Fruit fly (Drosophila melanogaster) whole organism, embryonic: ENCODE measurements around the gene CG13724.

Source experiments
- Ada2b ChIP-seq: fragments of 200-800 bp; sonication (Bioruptor generic); IDR thresholded peaks from 2 replicates; pipeline ENCODE4 v1.3.6; 2022; ENCODE audit warnings: missing biosample characterization, missing genetic modification characterization
- CG13424 ChIP-seq: fragments of 200-800 bp; sonication (Bioruptor generic); optimal IDR thresholded peaks from 2 replicates; lab custom pipeline; 2019; ENCODE audit warnings: missing biosample characterization, mild to moderate bottlenecking, missing genetic modification characterization, moderate library complexity
- CG13894 ChIP-seq: fragments of 200-800 bp; sonication (Bioruptor generic); optimal IDR thresholded peaks from 3 replicates; lab custom pipeline; 2018; ENCODE audit warnings: missing biosample characterization, mild to moderate bottlenecking, missing genetic modification characterization, moderate library complexity
- CG1529 ChIP-seq: fragments of 200-800 bp; sonication (Bioruptor generic); optimal IDR thresholded peaks from 3 replicates; lab custom pipeline; 2018; ENCODE audit warnings: missing biosample characterization, missing genetic modification characterization
- CG15479 ChIP-seq: fragments of 200-800 bp; sonication (Bioruptor generic); optimal IDR thresholded peaks from 3 replicates; lab custom pipeline; 2019; ENCODE audit warnings: missing biosample characterization, mild to moderate bottlenecking, missing genetic modification characterization, moderate library complexity
- CG1832 ChIP-seq: fragments of 200-800 bp; sonication (Bioruptor generic); optimal IDR thresholded peaks from 2 replicates; lab custom pipeline; 2017; ENCODE audit warnings: missing biosample characterization, mild to moderate bottlenecking, missing genetic modification characterization, inconsistent platforms
- CG30431 ChIP-seq: fragments of 200-800 bp; sonication (Bioruptor generic); optimal IDR thresholded peaks from 2 replicates; lab custom pipeline; 2017; ENCODE audit warnings: missing biosample characterization, missing genetic modification characterization
- CG31365 ChIP-seq: fragments of 200-800 bp; sonication (Bioruptor generic); optimal IDR thresholded peaks from 2 replicates; lab custom pipeline; 2018; ENCODE audit warnings: missing biosample characterization, mild to moderate bottlenecking, missing genetic modification characterization
- CG32767 ChIP-seq: fragments of 200-800 bp; sonication (Bioruptor generic); IDR thresholded peaks from 2 replicates; pipeline ENCODE4 v1.3.6; 2022; ENCODE audit warnings: missing biosample characterization, missing genetic modification characterization
- CG4360 ChIP-seq: fragments of 200-800 bp; sonication (Bioruptor generic); IDR thresholded peaks from 2 replicates; pipeline ENCODE4 v1.3.6; 2022; ENCODE audit warnings: missing biosample characterization, missing genetic modification characterization
- CG5245 ChIP-seq: fragments of 200-800 bp; sonication (Bioruptor generic); optimal IDR thresholded peaks from 3 replicates; lab custom pipeline; 2016; ENCODE audit warnings: missing biosample characterization, missing genetic modification characterization
- CG6689 ChIP-seq: fragments of 200-800 bp; sonication (Bioruptor generic); IDR thresholded peaks from 2 replicates; pipeline ENCODE4 v1.3.6; 2022; ENCODE audit warnings: missing biosample characterization, missing genetic modification characterization
- CG7271 ChIP-seq: fragments of 200-800 bp; sonication (Bioruptor generic); optimal IDR thresholded peaks from 2 replicates; lab custom pipeline; 2018; ENCODE audit warnings: missing biosample characterization, mild to moderate bottlenecking, missing genetic modification characterization, moderate library complexity
- CG7357 ChIP-seq: fragments of 200-800 bp; sonication (Bioruptor generic); IDR thresholded peaks from 3 replicates; pipeline ENCODE4 v1.3.6; 2022; ENCODE audit warnings: missing biosample characterization, missing genetic modification characterization
- CG8089 ChIP-seq: fragments of 200-800 bp; sonication (Bioruptor generic); optimal IDR thresholded peaks from 3 replicates; lab custom pipeline; 2016; ENCODE audit warnings: missing biosample characterization, missing genetic modification characterization
- CG8924 ChIP-seq: fragments of 200-800 bp; optimal IDR thresholded peaks from 3 replicates; lab custom pipeline; 2019; ENCODE audit warnings: missing biosample characterization, mild to moderate bottlenecking, missing genetic modification characterization, moderate library complexity
- CG8944 ChIP-seq: fragments of 200-800 bp; sonication (Bioruptor generic); optimal IDR thresholded peaks from 3 replicates; lab custom pipeline; 2016; ENCODE audit warnings: missing biosample characterization, missing genetic modification characterization
- CG9817 ChIP-seq: fragments of 200-800 bp; sonication (Bioruptor generic); optimal IDR thresholded peaks from 2 replicates; lab custom pipeline; 2018; ENCODE audit warnings: missing biosample characterization, mild to moderate bottlenecking, missing genetic modification characterization, moderate library complexity
- CG9876 ChIP-seq: fragments of 200-800 bp; sonication (Bioruptor generic); optimal IDR thresholded peaks from 2 replicates; lab custom pipeline; 2016; ENCODE audit warnings: missing biosample characterization, missing genetic modification characterization
- CHES-1-like ChIP-seq: fragments of 200-800 bp; sonication (Bioruptor generic); optimal IDR thresholded peaks from 2 replicates; lab custom pipeline; 2016; ENCODE audit warnings: missing biosample characterization, missing genetic modification characterization
- Dip2 ChIP-seq: fragments of 200-800 bp; sonication (Bioruptor generic); IDR thresholded peaks from 2 replicates; pipeline ENCODE4 v1.3.6; 2022; ENCODE audit warnings: missing biosample characterization, missing genetic modification characterization
- HLH3B ChIP-seq: fragments of 200-800 bp; sonication (Bioruptor generic); IDR thresholded peaks from 2 replicates; pipeline ENCODE4 v1.3.6; 2022; ENCODE audit warnings: missing biosample characterization, missing genetic modification characterization
- HmgZ ChIP-seq: fragments of 200-800 bp; sonication (Bioruptor generic); optimal IDR thresholded peaks from 2 replicates; lab custom pipeline; 2018; ENCODE audit warnings: missing biosample characterization, mild to moderate bottlenecking, missing genetic modification characterization
- Kr ChIP-seq: fragments of 200-800 bp; sonication (Bioruptor generic); optimal IDR thresholded peaks from 2 replicates; lab custom pipeline; 2017; ENCODE audit warnings: missing biosample characterization, mild to moderate bottlenecking, missing genetic modification characterization
- Med ChIP-seq: fragments of 200-800 bp; sonication (Bioruptor generic); peaks from one replicate; lab custom pipeline; 2016; ENCODE audit warnings: missing biosample characterization, missing genetic modification characterization, mild to moderate bottlenecking, inconsistent platforms, moderate library complexity
- cato ChIP-seq: fragments of 200-800 bp; sonication (Bioruptor generic); optimal IDR thresholded peaks from 2 replicates; lab custom pipeline; 2016; ENCODE audit warnings: missing biosample characterization, missing genetic modification characterization, borderline replicate concordance
- chn ChIP-seq: fragments of 200-800 bp; sonication (Bioruptor generic); optimal IDR thresholded peaks from 2 replicates; lab custom pipeline; 2016; ENCODE audit warnings: missing biosample characterization, missing genetic modification characterization
- crol ChIP-seq: fragments of 200-800 bp; sonication (Bioruptor generic); IDR thresholded peaks from 2 replicates; pipeline ENCODE4 v1.3.6; 2022; ENCODE audit warnings: missing biosample characterization, missing genetic modification characterization
- grn ChIP-seq: fragments of 200-800 bp; sonication (Bioruptor generic); optimal IDR thresholded peaks from 3 replicates; lab custom pipeline; 2017; ENCODE audit warnings: missing biosample characterization, missing genetic modification characterization
- kni ChIP-seq: fragments of 200-800 bp; sonication (Bioruptor generic); optimal IDR thresholded peaks from 3 replicates; lab custom pipeline; 2017; ENCODE audit warnings: mild to moderate bottlenecking, missing biosample characterization, missing genetic modification reagents, missing genetic modification characterization
- nerfin-1 ChIP-seq: fragments of 200-800 bp; sonication (Bioruptor generic); optimal IDR thresholded peaks from 3 replicates; lab custom pipeline; 2019; ENCODE audit warnings: missing biosample characterization, mild to moderate bottlenecking, missing genetic modification characterization, moderate library complexity
- oc ChIP-seq: fragments of 200-800 bp; sonication (Bioruptor generic); optimal IDR thresholded peaks from 2 replicates; lab custom pipeline; 2018; ENCODE audit warnings: missing biosample characterization, mild to moderate bottlenecking, missing genetic modification characterization, moderate library complexity
- pita ChIP-seq: fragments of 200-800 bp; sonication (Bioruptor generic); optimal IDR thresholded peaks from 2 replicates; lab custom pipeline; 2017; ENCODE audit warnings: missing biosample characterization, mild to moderate bottlenecking, missing genetic modification characterization
- pros ChIP-seq: fragments of 200-800 bp; sonication (Bioruptor generic); optimal IDR thresholded peaks from 3 replicates; lab custom pipeline; 2019; ENCODE audit warnings: missing biosample characterization, mild to moderate bottlenecking, missing genetic modification characterization, moderate library complexity
- rib ChIP-seq: fragments of 200-800 bp; sonication (Bioruptor generic); IDR thresholded peaks from 2 replicates; pipeline ENCODE4 v1.3.6; 2022; ENCODE audit warnings: missing biosample characterization, missing genetic modification characterization
- sens ChIP-seq: fragments of 200-800 bp; sonication (Bioruptor generic); peaks from one replicate; lab custom pipeline; 2016; ENCODE audit warnings: missing biosample characterization, missing genetic modification characterization
- seq ChIP-seq: fragments of 200-800 bp; sonication (Bioruptor generic); IDR thresholded peaks from 2 replicates; pipeline ENCODE4 v1.3.6; 2022; ENCODE audit warnings: missing biosample characterization, missing genetic modification characterization
- sisA ChIP-seq: fragments of 200-800 bp; sonication (Bioruptor generic); IDR thresholded peaks from 2 replicates; pipeline ENCODE4 v1.3.6; 2022; ENCODE audit warnings: missing biosample characterization, missing genetic modification characterization
- sqz ChIP-seq: fragments of 200-800 bp; sonication (Bioruptor generic); optimal IDR thresholded peaks from 3 replicates; lab custom pipeline; 2018; ENCODE audit warnings: missing biosample characterization, mild to moderate bottlenecking, missing genetic modification characterization
- tap ChIP-seq: fragments of 200-800 bp; optimal IDR thresholded peaks from 3 replicates; lab custom pipeline; 2019; ENCODE audit warnings: missing biosample characterization, mild to moderate bottlenecking, missing genetic modification characterization, moderate library complexity
- tll ChIP-seq, 2 experiments: fragments of 200-800 bp in 1 of 2; fragments of >200 bp in 1 of 2; sonication (Bioruptor generic) in 1 of 2; optimal IDR thresholded peaks; 2 replicates each; lab custom pipeline; 2017 to 2019; ENCODE audit warnings: missing biosample characterization in 2 of 2, missing genetic modification characterization in 2 of 2, mild to moderate bottlenecking in 1 of 2, moderate library complexity in 1 of 2
- unpg ChIP-seq: fragments of 200-800 bp; sonication (Bioruptor generic); optimal IDR thresholded peaks from 3 replicates; lab custom pipeline; 2018; ENCODE audit warnings: missing biosample characterization, mild to moderate bottlenecking, missing genetic modification characterization, moderate library complexity
- vnd ChIP-seq: fragments of 200-800 bp; sonication (Bioruptor generic); IDR thresholded peaks from 3 replicates; pipeline ENCODE4 v1.3.6; 2022; ENCODE audit warnings: missing biosample characterization, missing genetic modification characterization; ENCODE audit not compliant: partially characterized antibody
- wek ChIP-seq: fragments of 200-800 bp; sonication (Bioruptor generic); optimal IDR thresholded peaks from 3 replicates; lab custom pipeline; 2018; ENCODE audit warnings: missing biosample characterization, mild to moderate bottlenecking, missing genetic modification characterization, moderate library complexity
- zen ChIP-seq: fragments of 200-800 bp; sonication (Bioruptor generic); optimal IDR thresholded peaks from 3 replicates; lab custom pipeline; 2018; ENCODE audit warnings: missing biosample characterization, mild to moderate bottlenecking, missing genetic modification characterization, moderate library complexity
- zen2 ChIP-seq: fragments of 200-800 bp; sonication (Bioruptor generic); IDR thresholded peaks from 3 replicates; pipeline ENCODE4 v1.3.6; 2022; ENCODE audit warnings: missing biosample characterization, missing genetic modification characterization; ENCODE audit not compliant: partially characterized antibody

CG13724 gene

dm6 chr3L:17362940-17363339 lies 40.3 kb downstream of the CG13724 start:
- TF ChIP-seq CG15479 (GFP tag; lab: Kevin White, UChicago), result no peak
- 0 out of 3 replicates have a peak, but pooled peaks have one; percentile 17 for TF ChIP-seq CG7357 (GFP tag; lab: Robert Waterston, UW)
- TF ChIP-seq oc (tag; lab: Kevin White, UChicago), result peak; percentile 68
- TF ChIP-seq nerfin-1 (tag; lab: Kevin White, UChicago), result peak; percentile 27
- TF ChIP-seq tll (GFP tag; optimal IDR thresholded peaks at IDR 0.05; lab: Kevin White, UChicago), result peak in 1 of 2 experiments; percentile 35
- TF ChIP-seq CG7271 (tag; lab: Kevin White, UChicago), result no peak
- peak; percentile 23 for TF ChIP-seq sens (GFP tag; lab: Kevin White, UChicago)
- TF ChIP-seq pros (GFP tag; lab: Kevin White, UChicago), result peak; percentile 21
- peak; percentile 80 for TF ChIP-seq zen
- TF ChIP-seq grn (GFP tag; lab: Kevin White, UChicago), result peak; percentile 66
- no peak for TF ChIP-seq CG8924 (tag; lab: Kevin White, UChicago)

dm6 chr3L:17364023-17364422 lies 41.4 kb downstream of the CG13724 start:
- TF ChIP-seq vnd (GFP tag; lab: Robert Waterston, UW), result 0 out of 3 replicates have a peak, but pooled peaks have one; percentile 12
- TF ChIP-seq tap (tag; lab: Kevin White, UChicago), result peak; percentile 50
- TF ChIP-seq CG13424 (tag; lab: Kevin White, UChicago), result no peak
- TF ChIP-seq CG9876 (GFP tag; lab: Kevin White, UChicago), result no peak
- TF ChIP-seq pros (GFP tag; lab: Kevin White, UChicago), result peak; percentile 72
- no peak for TF ChIP-seq CG5245
- no peak for TF ChIP-seq CG7357 (GFP tag; lab: Robert Waterston, UW)
- peak; percentile 55; the same call in 1 of the 2 replicates for TF ChIP-seq CG4360
- TF ChIP-seq sqz (GFP tag; lab: Kevin White, UChicago), result peak; percentile 55
- no peak for TF ChIP-seq zen2 (GFP tag; lab: Robert Waterston, UW)
- peak; percentile 89 for TF ChIP-seq oc (tag; lab: Kevin White, UChicago)
- peak in 1 of 2 experiments; percentile 62 for TF ChIP-seq tll (GFP tag; optimal IDR thresholded peaks at IDR 0.05; lab: Kevin White, UChicago)
- peak; percentile 14 for TF ChIP-seq CG13894 (tag; lab: Kevin White, UChicago)

dm6 chr3L:17366936-17367335 lies 44.3 kb downstream of the CG13724 start:
- TF ChIP-seq sisA (no peak), CG32767 (GFP tag; lab: Robert Waterston, UW) (no peak), Med (GFP tag; lab: Kevin White, UChicago) (no peak), HLH3B (GFP tag; lab: Robert Waterston, UW) (no peak), seq (peak; percentile 50; the same call in 1 of the 2 replicates), Kr (GFP tag; lab: Kevin White, UChicago) (peak; percentile 76), unpg (GFP tag; lab: Kevin White, UChicago) (no peak), rib (GFP tag; lab: Robert Waterston, UW) (no peak), Ada2b (no peak), pros (GFP tag; lab: Kevin White, UChicago) (peak; percentile 91), chn (GFP tag; lab: Kevin White, UChicago) (no peak), CG8924 (tag; lab: Kevin White, UChicago) (peak; percentile 26), CG9817 (tag; lab: Kevin White, UChicago) (no peak), Dip2 (GFP tag; lab: Robert Waterston, UW) (no peak), wek (no peak), CG8089 (GFP tag; lab: Kevin White, UChicago) (no peak), crol (peak; percentile 77), HmgZ (tag; lab: Kevin White, UChicago) (no peak), pita (GFP tag; lab: Kevin White, UChicago) (no peak), CG1529 (no peak), kni (peak; percentile 47), CG6689 (GFP tag; lab: Robert Waterston, UW) (no peak), CG1832 (GFP tag; lab: Kevin White, UChicago) (peak; percentile 68), CG8944 (GFP tag; lab: Kevin White, UChicago) (no peak), cato (GFP tag; lab: Kevin White, UChicago) (no peak), CG30431 (GFP tag; lab: Kevin White, UChicago) (no peak), CG31365 (tag; lab: Kevin White, UChicago) (no peak), CHES-1-like (no peak), zen (peak; percentile 69)
